Fruit fly (Drosophila melanogaster): ENCODE data around the gene CG10919.

Gene CG10919

DNA sequence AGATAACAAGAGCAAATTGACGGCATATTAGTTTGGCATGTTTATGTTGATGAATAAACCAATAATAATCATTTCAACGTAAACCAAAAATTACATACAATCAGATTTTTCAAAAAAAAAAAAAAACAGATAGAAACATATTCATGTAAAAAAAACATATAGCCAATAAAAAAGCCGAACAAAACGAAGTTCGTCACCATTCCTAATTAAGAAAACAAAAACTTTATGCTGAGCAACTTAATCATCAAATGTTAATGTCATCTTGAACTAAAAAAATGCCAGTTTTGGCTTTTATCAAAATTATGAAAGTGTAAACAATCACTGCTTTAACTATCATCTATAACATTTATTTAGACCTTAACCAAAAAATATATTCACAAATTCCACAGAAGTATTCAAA, at the start of gene CG10919:
CG10919 (plus strand) TSS at position 301 of the 400 bp plus-strand sequence.
- TF ChIP-seq net (GFP tag; optimal IDR thresholded peaks at IDR 0.05): no peak
- TF ChIP-seq CG8319 (GFP tag; optimal IDR thresholded peaks at IDR 0.05): no peak
- TF ChIP-seq CG6854 (GFP tag; optimal IDR thresholded peaks at IDR 0.05): no peak
- TF ChIP-seq topi (GFP tag; optimal IDR thresholded peaks at IDR 0.05): no peak
- TF ChIP-seq Sox102F (GFP tag; optimal IDR thresholded peaks at IDR 0.05): no peak

DNA sequence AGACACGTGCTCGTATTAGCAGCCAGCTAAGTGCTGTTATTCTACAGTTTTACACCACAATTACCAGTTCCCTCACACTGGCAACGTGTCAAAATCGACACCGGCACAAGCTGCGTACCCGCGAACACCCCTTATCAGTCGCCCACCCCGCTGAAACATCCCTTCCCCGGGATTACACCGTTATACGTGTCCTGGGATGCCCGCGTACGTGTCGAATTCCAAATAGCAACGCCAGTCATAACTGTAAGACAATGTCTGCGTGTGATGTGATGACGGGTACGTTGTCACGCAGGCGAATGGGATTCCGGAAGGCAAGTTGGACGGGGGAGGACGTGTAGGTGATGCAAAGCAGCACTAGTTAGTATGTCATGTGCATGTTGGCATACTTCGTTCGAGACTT, 37.9 kb upstream of the CG10919 start:
- TF ChIP-seq topi (GFP tag; optimal IDR thresholded peaks at IDR 0.05) (no peak), CG8319 (GFP tag; optimal IDR thresholded peaks at IDR 0.05) (no peak), CG6163 (GFP tag; IDR thresholded peaks at IDR 0.05) (no peak), dac (GFP tag; optimal IDR thresholded peaks at IDR 0.05) (no peak), CG8119 (GFP tag; IDR thresholded peaks at IDR 0.05) (no peak), Hr4 (GFP tag; optimal IDR thresholded peaks at IDR 0.05) (no peak), fkh (GFP tag; optimal IDR thresholded peaks at IDR 0.05) (no peak)

DNA sequence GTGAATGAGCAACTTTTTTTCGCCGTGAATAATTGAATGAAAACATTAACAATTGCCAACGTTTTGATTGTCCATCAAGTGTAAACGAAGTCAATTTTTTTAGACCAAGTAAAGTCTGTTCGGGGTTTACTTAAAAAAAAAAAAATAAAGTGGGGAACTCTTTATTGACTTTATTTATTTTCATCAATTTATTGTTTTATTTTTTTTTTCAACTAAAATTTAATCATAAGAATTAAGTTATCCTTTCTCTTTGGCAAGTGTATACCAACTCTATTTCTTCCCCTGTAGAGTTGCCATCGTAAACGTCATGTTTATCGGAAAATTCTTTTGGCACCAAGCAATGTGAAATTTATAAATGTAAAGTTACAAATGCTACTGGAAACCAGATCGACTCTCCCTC, 35.8 kb upstream of the CG10919 start, which contains the start of gene CG2616:
CG2616 (plus strand) TSS at position 301 of the 400 bp plus-strand sequence.
- TF ChIP-seq Eip78C (GFP tag) (no peak), eg (GFP tag; IDR thresholded peaks at IDR 0.05) (no peak), CG16779 (tag; optimal IDR thresholded peaks at IDR 0.05) (no peak), CG8632 (GFP tag; optimal IDR thresholded peaks at IDR 0.05) (no peak), CG11762 (GFP tag; optimal IDR thresholded peaks at IDR 0.05; ENCODE audit: insufficient read depth) (no peak), dsx (GFP tag; optimal IDR thresholded peaks at IDR 0.05; ENCODE audit: poor library complexity, severe bottlenecking) (no peak), svp (GFP tag) (no peak)

DNA sequence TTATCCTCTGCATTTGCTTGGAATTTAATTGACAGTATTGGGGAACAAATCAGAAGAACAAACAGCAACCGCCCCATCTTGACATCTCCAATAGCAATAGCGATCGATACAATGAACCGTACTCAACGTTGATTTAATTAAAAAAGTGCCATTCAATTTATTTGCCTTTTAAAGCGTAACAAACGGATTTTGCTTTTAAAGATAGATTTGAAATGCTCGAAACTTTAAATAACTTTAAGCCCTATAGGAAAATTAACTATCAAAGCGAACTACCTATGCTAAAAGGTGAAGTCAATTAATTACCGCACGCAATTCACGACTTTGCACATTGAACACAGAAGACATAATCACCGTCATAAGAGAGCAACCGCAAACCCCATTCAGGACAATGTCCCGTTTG, 18.5 kb upstream of the CG10919 start, which contains the start of gene CG43254:
CG43254 (minus strand) TSS at position 101 of the 400 bp plus-strand sequence.
- TF ChIP-seq ss (GFP tag; optimal IDR thresholded peaks at IDR 0.05) (no peak), Gug (GFP tag; IDR thresholded peaks at IDR 0.05) (no peak)

DNA sequence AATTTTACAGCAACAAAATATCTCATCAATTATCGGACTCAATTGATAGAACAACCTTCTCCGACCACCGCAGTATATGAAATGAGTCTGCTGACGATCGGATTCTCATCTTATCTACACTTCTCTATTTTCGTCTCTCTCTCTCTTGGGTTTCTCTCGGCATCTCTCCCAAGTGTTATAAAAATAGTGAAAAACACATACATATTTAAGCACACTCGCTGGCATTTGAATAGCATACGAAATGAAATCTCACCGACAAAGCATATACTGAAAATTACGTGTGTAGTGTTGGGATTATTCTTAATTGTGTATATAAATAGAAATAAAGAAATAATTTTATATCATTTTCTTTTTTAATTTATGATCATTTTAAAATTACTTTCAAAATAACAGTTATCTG, 7.9 kb upstream of the CG10919 start, which contains the start of gene pyd3:
pyd3 (minus strand) TSS at position 87 of the 400 bp plus-strand sequence.
- TF ChIP-seq CG6276 (GFP tag; optimal IDR thresholded peaks at IDR 0.05): no peak
- TF ChIP-seq spab (GFP tag; optimal IDR thresholded peaks at IDR 0.05): no peak
- TF ChIP-seq OdsH (GFP tag; optimal IDR thresholded peaks at IDR 0.05): no peak
- no peak for TF ChIP-seq CG10631 (GFP tag; optimal IDR thresholded peaks at IDR 0.05)
- TF ChIP-seq Sox14 (GFP tag; optimal IDR thresholded peaks at IDR 0.05): no peak
- no peak for TF ChIP-seq ss (GFP tag; optimal IDR thresholded peaks at IDR 0.05)
- TF ChIP-seq CG6792 (GFP tag; optimal IDR thresholded peaks at IDR 0.05): no peak
- no peak for TF ChIP-seq CG3032 (tag; optimal IDR thresholded peaks at IDR 0.05)
- TF ChIP-seq esn (GFP tag; optimal IDR thresholded peaks at IDR 0.05): no peak
- no peak for TF ChIP-seq Lpt (GFP tag; optimal IDR thresholded peaks at IDR 0.05)
- TF ChIP-seq dsx (GFP tag; optimal IDR thresholded peaks at IDR 0.05; ENCODE audit: poor library complexity, severe bottlenecking): no peak
- no peak for TF ChIP-seq Sox15 (GFP tag; optimal IDR thresholded peaks at IDR 0.05)
- no peak for TF ChIP-seq fd85E (GFP tag; optimal IDR thresholded peaks at IDR 0.05)
- TF ChIP-seq CG31627 (GFP tag; optimal IDR thresholded peaks at IDR 0.05): no peak
- no peak for TF ChIP-seq pdm3 (GFP tag; optimal IDR thresholded peaks at IDR 0.05)
- no peak for TF ChIP-seq dac (GFP tag; optimal IDR thresholded peaks at IDR 0.05)
- TF ChIP-seq CG16779 (tag; optimal IDR thresholded peaks at IDR 0.05): no peak
- TF ChIP-seq lz (GFP tag; optimal IDR thresholded peaks at IDR 0.05): no peak
- no peak for TF ChIP-seq eg (GFP tag; IDR thresholded peaks at IDR 0.05)
- no peak for TF ChIP-seq fkh (GFP tag; optimal IDR thresholded peaks at IDR 0.05)
- no peak for TF ChIP-seq Sox102F (GFP tag; optimal IDR thresholded peaks at IDR 0.05)
- peak; percentile 16 for TF ChIP-seq Hr4 (GFP tag; optimal IDR thresholded peaks at IDR 0.05)
- TF ChIP-seq CG11294 (GFP tag; IDR thresholded peaks at IDR 0.05): no peak
- TF ChIP-seq svp (GFP tag): peak; percentile 59
- TF ChIP-seq achi (GFP tag; optimal IDR thresholded peaks at IDR 0.05): peak; percentile 5
- TF ChIP-seq salr (GFP tag; optimal IDR thresholded peaks at IDR 0.05): no peak
- no peak for TF ChIP-seq Hr38 (GFP tag; optimal IDR thresholded peaks at IDR 0.05)
- TF ChIP-seq acj6 (GFP tag; optimal IDR thresholded peaks at IDR 0.05): no peak
- 0 out of 2 replicates have a peak, but pooled peaks have one; percentile 37 for TF ChIP-seq CG15336 (GFP tag; IDR thresholded peaks at IDR 0.05)
- TF ChIP-seq cyc (GFP tag; optimal IDR thresholded peaks at IDR 0.05): no peak
- no peak for TF ChIP-seq Blimp-1 (GFP tag; optimal IDR thresholded peaks at IDR 0.05)
- TF ChIP-seq Gug (GFP tag; IDR thresholded peaks at IDR 0.05): no peak
- TF ChIP-seq CG3919 (GFP tag; optimal IDR thresholded peaks at IDR 0.05): no peak
- no peak for TF ChIP-seq topi (GFP tag; optimal IDR thresholded peaks at IDR 0.05)
- TF ChIP-seq CG11902 (GFP tag; optimal IDR thresholded peaks at IDR 0.05): no peak
